Fruit fly (Drosophila melanogaster) whole organism, prepupa: Measurements from ENCODE around the gene CG14346.
A peak's percentile ranks its signal among the peaks of the same experiment; 100 is the strongest.

Source experiments
- Blimp-1 ChIP-seq: fragments of 200-800 bp; sonication (Bioruptor generic); optimal IDR thresholded peaks from 3 replicates; lab custom pipeline; 2017; ENCODE audit warnings: missing biosample characterization, missing genetic modification characterization, mild to moderate bottlenecking, moderate library complexity, missing genetic modification reagents
- CG10631 ChIP-seq: fragments of 200-800 bp; sonication (Bioruptor generic); optimal IDR thresholded peaks from 2 replicates; lab custom pipeline; 2016; ENCODE audit warnings: missing biosample characterization, missing genetic modification characterization
- CG10669 ChIP-seq: fragments of 200-800 bp; sonication (Bioruptor generic); optimal IDR thresholded peaks from 3 replicates; lab custom pipeline; 2018; ENCODE audit warnings: missing biosample characterization, mild to moderate bottlenecking, missing genetic modification characterization, moderate library complexity
- CG11902 ChIP-seq: fragments of 200-800 bp; sonication (Bioruptor generic); optimal IDR thresholded peaks from 3 replicates; lab custom pipeline; 2016; ENCODE audit warnings: missing biosample characterization, missing genetic modification characterization
- CG15336 ChIP-seq: fragments of 200-800 bp; sonication (Bioruptor generic); IDR thresholded peaks from 2 replicates; pipeline ENCODE4 v1.3.6; 2022; ENCODE audit warnings: missing biosample characterization, missing genetic modification characterization
- CG1621 ChIP-seq: fragments of 200-800 bp; sonication (Bioruptor generic); optimal IDR thresholded peaks from 3 replicates; lab custom pipeline; 2018; ENCODE audit warnings: missing biosample characterization, mild to moderate bottlenecking, missing genetic modification characterization
- CG16779 ChIP-seq: fragments of 200-800 bp; sonication (Bioruptor generic); optimal IDR thresholded peaks from 3 replicates; lab custom pipeline; 2017; ENCODE audit warnings: missing biosample characterization, mild to moderate bottlenecking, missing genetic modification characterization
- CG31627 ChIP-seq: fragments of 200-800 bp; sonication (Bioruptor generic); optimal IDR thresholded peaks from 3 replicates; lab custom pipeline; 2016; ENCODE audit warnings: missing biosample characterization, missing genetic modification characterization
- CG32006 ChIP-seq: fragments of 200-800 bp; sonication (Bioruptor generic); optimal IDR thresholded peaks from 3 replicates; lab custom pipeline; 2017; ENCODE audit warnings: missing biosample characterization, mild to moderate bottlenecking, missing genetic modification characterization
- CG34406 ChIP-seq: fragments of 200-800 bp; sonication (Bioruptor generic); optimal IDR thresholded peaks from 3 replicates; lab custom pipeline; 2016; ENCODE audit warnings: missing biosample characterization, missing genetic modification characterization
- CG3919 ChIP-seq: fragments of 200-800 bp; sonication (Bioruptor generic); optimal IDR thresholded peaks from 3 replicates; lab custom pipeline; 2016; ENCODE audit warnings: missing biosample characterization, missing genetic modification characterization
- CG4318 ChIP-seq: fragments of 200-800 bp; sonication (Bioruptor generic); optimal IDR thresholded peaks from 3 replicates; lab custom pipeline; 2017; ENCODE audit warnings: missing biosample characterization, mild to moderate bottlenecking, missing genetic modification characterization
- CG6163 ChIP-seq: fragments of 200-800 bp; sonication (Bioruptor generic); IDR thresholded peaks from 3 replicates; pipeline ENCODE4 v1.3.6; 2022; ENCODE audit warnings: missing biosample characterization, missing genetic modification characterization
- CG6276 ChIP-seq: fragments of 200-800 bp; sonication (Bioruptor generic); optimal IDR thresholded peaks from 2 replicates; lab custom pipeline; 2017; ENCODE audit warnings: missing biosample characterization, mild to moderate bottlenecking, missing genetic modification characterization
- CG6808 ChIP-seq: fragments of 200-800 bp; sonication (Bioruptor generic); optimal IDR thresholded peaks from 3 replicates; lab custom pipeline; 2017; ENCODE audit warnings: missing biosample characterization, missing genetic modification characterization, mild to moderate bottlenecking, moderate library complexity, missing genetic modification reagents
- CG6854 ChIP-seq: fragments of 200-800 bp; sonication (Bioruptor generic); optimal IDR thresholded peaks from 2 replicates; lab custom pipeline; 2017; ENCODE audit warnings: missing biosample characterization, mild to moderate bottlenecking, missing genetic modification characterization
- CG7368 ChIP-seq: fragments of 200-800 bp; sonication (Bioruptor generic); optimal IDR thresholded peaks from 3 replicates; lab custom pipeline; 2016; ENCODE audit warnings: missing biosample characterization, missing genetic modification characterization
- CG8119 ChIP-seq: fragments of 200-800 bp; sonication (Bioruptor generic); IDR thresholded peaks from 3 replicates; pipeline ENCODE4 v1.3.6; 2022; ENCODE audit warnings: missing biosample characterization, missing genetic modification characterization
- CG8319 ChIP-seq: fragments of 200-800 bp; sonication (Bioruptor generic); optimal IDR thresholded peaks from 3 replicates; lab custom pipeline; 2016; ENCODE audit warnings: missing biosample characterization, missing genetic modification characterization
- Eip78C ChIP-seq: fragments of 200-800 bp; sonication (Bioruptor generic); peaks from one replicate; lab custom pipeline; 2016; ENCODE audit warnings: missing biosample characterization, missing genetic modification characterization
- Eip93F ChIP-seq: fragments of 200-800 bp; sonication (Bioruptor generic); optimal IDR thresholded peaks from 2 replicates; lab custom pipeline; 2016; ENCODE audit warnings: missing biosample characterization, mild to moderate bottlenecking, missing genetic modification characterization
- Ets96B ChIP-seq: fragments of 200-800 bp; optimal IDR thresholded peaks from 2 replicates; lab custom pipeline; 2019; ENCODE audit warnings: missing biosample characterization, mild to moderate bottlenecking, missing genetic modification characterization, moderate library complexity
- Hr38 ChIP-seq: sonication (Bioruptor generic); optimal IDR thresholded peaks from 2 replicates; lab custom pipeline; 2016; ENCODE audit warnings: missing biosample characterization, missing genetic modification characterization
- Hr39 ChIP-seq: fragments of 200-800 bp; sonication (Bioruptor generic); optimal IDR thresholded peaks from 2 replicates; lab custom pipeline; 2016; ENCODE audit warnings: missing biosample characterization, missing genetic modification characterization
- Hr4 ChIP-seq: fragments of 200-800 bp; sonication (Bioruptor generic); optimal IDR thresholded peaks from 3 replicates; lab custom pipeline; 2016; ENCODE audit warnings: missing biosample characterization, missing genetic modification characterization
- Lpt ChIP-seq: fragments of 200-800 bp; sonication (Bioruptor generic); optimal IDR thresholded peaks from 3 replicates; lab custom pipeline; 2016; ENCODE audit warnings: missing biosample characterization, missing genetic modification characterization
- Met ChIP-seq: fragments of 200-800 bp; sonication (Bioruptor generic); optimal IDR thresholded peaks from 3 replicates; lab custom pipeline; 2016; ENCODE audit warnings: missing biosample characterization, missing genetic modification characterization
- OdsH ChIP-seq: fragments of 200-800 bp; sonication (Bioruptor generic); optimal IDR thresholded peaks from 3 replicates; lab custom pipeline; 2016; ENCODE audit warnings: missing biosample characterization, missing genetic modification characterization
- Smox ChIP-seq: fragments of 200-800 bp; sonication (Bioruptor generic); optimal IDR thresholded peaks from 3 replicates; lab custom pipeline; 2016; ENCODE audit warnings: missing biosample characterization, missing genetic modification characterization
- Sox102F ChIP-seq: fragments of 200-800 bp; sonication (Bioruptor generic); optimal IDR thresholded peaks from 2 replicates; lab custom pipeline; 2016; ENCODE audit warnings: missing biosample characterization, mild to moderate bottlenecking, missing genetic modification characterization
- Sox15 ChIP-seq: fragments of 200-800 bp; sonication (Bioruptor generic); optimal IDR thresholded peaks from 3 replicates; lab custom pipeline; 2016; ENCODE audit warnings: missing biosample characterization, missing genetic modification characterization
- acj6 ChIP-seq: fragments of 200-800 bp; sonication (Bioruptor generic); optimal IDR thresholded peaks from 3 replicates; lab custom pipeline; 2016; ENCODE audit warnings: missing biosample characterization, missing genetic modification characterization
- cyc ChIP-seq: fragments of 200-800 bp; sonication (Bioruptor generic); optimal IDR thresholded peaks from 3 replicates; lab custom pipeline; 2016; ENCODE audit warnings: missing biosample characterization, missing genetic modification characterization
- dac ChIP-seq: fragments of 200-800 bp; sonication (Bioruptor generic); optimal IDR thresholded peaks from 2 replicates; lab custom pipeline; 2017; ENCODE audit warnings: missing biosample characterization, mild to moderate bottlenecking, missing genetic modification characterization
- dsx ChIP-seq: fragments of 200-800 bp; optimal IDR thresholded peaks from 3 replicates; lab custom pipeline; 2019; ENCODE audit warnings: missing biosample characterization, mild to moderate bottlenecking, missing genetic modification characterization, moderate library complexity; ENCODE audit not compliant: poor library complexity, severe bottlenecking
- eg ChIP-seq: fragments of 200-800 bp; sonication (Bioruptor generic); IDR thresholded peaks from 3 replicates; pipeline ENCODE4 v1.3.6; 2022; ENCODE audit warnings: missing biosample characterization, missing genetic modification characterization
- esn ChIP-seq: fragments of 200-800 bp; sonication (Bioruptor generic); optimal IDR thresholded peaks from 2 replicates; lab custom pipeline; 2016; ENCODE audit warnings: missing biosample characterization, mild to moderate bottlenecking, missing genetic modification characterization, moderate library complexity
- fd85E ChIP-seq: fragments of 200-800 bp; sonication (Bioruptor generic); optimal IDR thresholded peaks from 3 replicates; lab custom pipeline; 2016; ENCODE audit warnings: missing biosample characterization, missing genetic modification characterization
- fkh ChIP-seq: fragments of 200-800 bp; sonication (Bioruptor generic); optimal IDR thresholded peaks from 3 replicates; lab custom pipeline; 2017; ENCODE audit warnings: missing biosample characterization, mild to moderate bottlenecking, missing genetic modification characterization, moderate library complexity
- lz ChIP-seq: fragments of 200-800 bp; sonication (Bioruptor generic); optimal IDR thresholded peaks from 3 replicates; lab custom pipeline; 2016; ENCODE audit warnings: missing biosample characterization, missing genetic modification characterization
- salr ChIP-seq, 2 experiments: fragments of 200-800 bp; sonication (Bioruptor generic); optimal IDR thresholded peaks; 3 replicates each; lab custom pipeline; 2016 to 2018; ENCODE audit warnings: missing biosample characterization in 2 of 2, missing genetic modification characterization in 2 of 2, mild to moderate bottlenecking in 1 of 2
- spab ChIP-seq: fragments of 200-800 bp; sonication (Bioruptor generic); optimal IDR thresholded peaks from 2 replicates; lab custom pipeline; 2017; ENCODE audit warnings: missing biosample characterization, mild to moderate bottlenecking, missing genetic modification characterization, missing genetic modification reagents
- svp ChIP-seq: fragments of 200-800 bp; sonication (Bioruptor generic); peaks from one replicate; lab custom pipeline; 2016; ENCODE audit warnings: missing biosample characterization, missing genetic modification characterization
- vri ChIP-seq: fragments of 200-800 bp; sonication (Bioruptor generic); optimal IDR thresholded peaks from 3 replicates; lab custom pipeline; 2016; ENCODE audit warnings: missing biosample characterization, mild to moderate bottlenecking, missing genetic modification characterization

The CG14346 gene

dm6 chr2L:1399434-1399833 lies 31.6 kb downstream of the CG14346 start:
- TF ChIP-seq Eip93F (no peak), CG6163 (GFP tag; lab: Robert Waterston, UW) (peak; percentile 12; the same call in 1 of the 3 replicates), esn (no peak), Eip78C (peak; percentile 40), salr (GFP tag; optimal IDR thresholded peaks at IDR 0.05; lab: Kevin White, UChicago) (no peak), CG8119 (GFP tag; lab: Robert Waterston, UW) (no peak), lz (GFP tag; lab: Kevin White, UChicago) (no peak), cyc (GFP tag; lab: Kevin White, UChicago) (no peak), eg (no peak), CG15336 (GFP tag; lab: Robert Waterston, UW) (no peak), CG34406 (GFP tag; lab: Kevin White, UChicago) (no peak), CG8319 (no peak), CG16779 (tag; lab: Kevin White, UChicago) (no peak), CG6276 (GFP tag; lab: Kevin White, UChicago) (no peak), Hr38 (GFP tag; lab: Kevin White, UChicago) (no peak), dsx (GFP tag; lab: Kevin White, UChicago) (no peak), Hr39 (GFP tag; lab: Kevin White, UChicago) (no peak), CG3919 (GFP tag; lab: Kevin White, UChicago) (no peak), CG10669 (GFP tag; lab: Kevin White, UChicago) (no peak), CG32006 (GFP tag; lab: Kevin White, UChicago) (no peak), Sox102F (GFP tag; lab: Kevin White, UChicago) (no peak), Hr4 (GFP tag; lab: Kevin White, UChicago) (no peak), Sox15 (GFP tag; lab: Kevin White, UChicago) (no peak), fkh (GFP tag; lab: Kevin White, UChicago) (peak; percentile 65), Ets96B (tag; lab: Kevin White, UChicago) (no peak), CG4318 (GFP tag; lab: Kevin White, UChicago) (no peak)

- no peak for TF ChIP-seq CG8319
- peak; percentile 28 for TF ChIP-seq CG10631 (GFP tag; lab: Kevin White, UChicago)
- TF ChIP-seq CG1621 (tag; lab: Kevin White, UChicago), result no peak
- TF ChIP-seq CG6854 (GFP tag; lab: Kevin White, UChicago), result no peak
- no peak for TF ChIP-seq CG6276 (GFP tag; lab: Kevin White, UChicago)
- peak; percentile 41; the same call in 1 of the 3 replicates for TF ChIP-seq CG6163 (GFP tag; lab: Robert Waterston, UW)
- peak; percentile 63 for TF ChIP-seq Eip78C
- peak; percentile 6 for TF ChIP-seq CG32006 (GFP tag; lab: Kevin White, UChicago)
- peak; percentile 36; the same call in 1 of the 2 replicates for TF ChIP-seq CG15336 (GFP tag; lab: Robert Waterston, UW)
These were observed 34.9 kb downstream of the CG14346 start for dm6 chr2L:1402728-1403127.

- TF ChIP-seq CG1621 (tag; lab: Kevin White, UChicago) (no peak), Met (GFP tag; lab: Kevin White, UChicago) (no peak), dsx (GFP tag; lab: Kevin White, UChicago) (no peak), svp (no peak), CG8319 (no peak), fkh (GFP tag; lab: Kevin White, UChicago) (no peak), CG8119 (GFP tag; lab: Robert Waterston, UW) (no peak)
These were observed 37.2 kb downstream of the CG14346 start for dm6 chr2L:1404896-1405453.

DNA sequence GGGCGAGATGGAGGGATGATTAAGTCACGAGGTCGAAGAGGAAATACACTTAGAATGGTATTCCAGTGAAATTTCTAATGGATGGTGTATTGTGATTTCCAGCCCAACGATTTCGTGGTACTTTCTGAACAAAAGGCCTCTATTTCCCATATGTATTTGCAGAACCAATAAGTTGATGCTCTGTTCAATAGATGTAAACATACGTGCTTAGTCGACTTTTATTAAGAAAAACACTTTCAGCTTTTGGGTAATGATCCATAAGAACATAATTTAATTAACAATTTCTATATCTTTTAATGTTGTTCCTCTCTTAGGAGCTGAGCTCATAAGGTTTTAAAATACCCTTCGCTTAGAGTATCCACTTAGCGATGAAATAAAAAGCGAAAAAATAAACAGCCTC lies 37.8 kb downstream of the CG14346 start:
- no peak for TF ChIP-seq dac
- TF ChIP-seq salr (GFP tag; optimal IDR thresholded peaks at IDR 0.05; lab: Kevin White, UChicago), result no peak
- TF ChIP-seq Blimp-1 (GFP tag; lab: Kevin White, UChicago), result no peak
- TF ChIP-seq fd85E (GFP tag; lab: Kevin White, UChicago), result no peak
- peak; percentile 6 for TF ChIP-seq CG6808 (GFP tag; lab: Kevin White, UChicago)
- TF ChIP-seq Hr39 (GFP tag; lab: Kevin White, UChicago), result peak; percentile 49
- peak; percentile 21 for TF ChIP-seq OdsH
- TF ChIP-seq acj6 (GFP tag; lab: Kevin White, UChicago), result peak; percentile 38
- TF ChIP-seq Eip93F, result no peak
- peak; percentile 5 for TF ChIP-seq CG10631 (GFP tag; lab: Kevin White, UChicago)
- TF ChIP-seq CG7368, result no peak
- no peak for TF ChIP-seq spab (GFP tag; lab: Kevin White, UChicago)
- TF ChIP-seq Eip78C, result peak; percentile 87
- peak; percentile 44 for TF ChIP-seq CG31627
- peak; percentile 14 for TF ChIP-seq vri (GFP tag; lab: Kevin White, UChicago)
- TF ChIP-seq Lpt, result no peak
- TF ChIP-seq Sox15 (GFP tag; lab: Kevin White, UChicago), result peak; percentile 18
- peak; percentile 49 for TF ChIP-seq Smox (GFP tag; lab: Kevin White, UChicago)
- TF ChIP-seq CG11902 (GFP tag; lab: Kevin White, UChicago), result peak; percentile 23
- TF ChIP-seq CG6163 (GFP tag; lab: Robert Waterston, UW), result no peak
- no peak for TF ChIP-seq Sox102F (GFP tag; lab: Kevin White, UChicago)
